Worm (Caenorhabditis elegans) whole organism, late embryonic: ENCODE results near the gene K07F5.6.

Source experiments
- C08G9.2 ChIP-seq: sonication (generic microtip); optimal IDR thresholded peaks from 2 replicates; lab custom pipeline; 2016; ENCODE audit warnings: mild to moderate bottlenecking, missing genetic modification characterization, moderate library complexity, missing compliant biosample characterization
- C38D4.7 ChIP-seq: fragments of 200-800 bp; sonication (Bioruptor generic); optimal IDR thresholded peaks from 2 replicates; lab custom pipeline; 2018; ENCODE audit warnings: mild to moderate bottlenecking, missing genetic modification characterization, moderate library complexity, missing compliant biosample characterization
- K02D7.2 ChIP-seq: sonication (generic microtip); optimal IDR thresholded peaks from 2 replicates; lab custom pipeline; 2017; ENCODE audit warnings: mild to moderate bottlenecking, missing genetic modification characterization, missing compliant biosample characterization
- ahr-1 ChIP-seq: sonication (generic microtip); optimal IDR thresholded peaks from 2 replicates; lab custom pipeline; 2016; ENCODE audit warnings: missing genetic modification characterization, missing compliant biosample characterization
- ama-1 ChIP-seq: fragments of 150-350 bp; optimal IDR thresholded peaks from 2 replicates; lab custom pipeline; 2014
- ceh-22 ChIP-seq: sonication (generic microtip); optimal IDR thresholded peaks from 2 replicates; lab custom pipeline; 2017; ENCODE audit warnings: missing biosample characterization, missing genetic modification characterization
- ceh-30 ChIP-seq: fragments of 150-350 bp; optimal IDR thresholded peaks from 2 replicates; lab custom pipeline; 2014; ENCODE audit warnings: missing biosample characterization, missing genetic modification characterization
- ceh-34 ChIP-seq: sonication (generic microtip); optimal IDR thresholded peaks from 2 replicates; lab custom pipeline; 2016; ENCODE audit warnings: mild to moderate bottlenecking, missing genetic modification characterization, missing compliant biosample characterization
- ceh-45 ChIP-seq: fragments of 200-800 bp; sonication (Bioruptor generic); IDR thresholded peaks from 2 replicates; pipeline ENCODE4 v1.3.6; 2022; ENCODE audit warnings: missing genetic modification reagents, missing genetic modification characterization, missing compliant biosample characterization
- ceh-6 ChIP-seq: fragments of 200-800 bp; sonication (Bioruptor generic); optimal IDR thresholded peaks from 2 replicates; lab custom pipeline; 2018; ENCODE audit warnings: mild to moderate bottlenecking, missing genetic modification characterization, missing compliant biosample characterization
- dmd-4 ChIP-seq: sonication (generic microtip); optimal IDR thresholded peaks from 2 replicates; lab custom pipeline; 2016; ENCODE audit warnings: borderline replicate concordance, missing genetic modification characterization, missing compliant biosample characterization
- fax-1 ChIP-seq: sonication (generic microtip); optimal IDR thresholded peaks from 2 replicates; lab custom pipeline; 2016; ENCODE audit warnings: missing genotype, missing genetic modification characterization, missing compliant biosample characterization
- fkh-6 ChIP-seq: sonication (generic microtip); optimal IDR thresholded peaks from 2 replicates; lab custom pipeline; 2016; ENCODE audit warnings: missing genetic modification characterization, missing compliant biosample characterization
- gmeb-2 ChIP-seq: sonication (generic microtip); optimal IDR thresholded peaks from 2 replicates; lab custom pipeline; 2016; ENCODE audit warnings: missing genetic modification characterization, inconsistent platforms, missing compliant biosample characterization
- hlh-30 ChIP-seq: sonication (generic microtip); optimal IDR thresholded peaks from 2 replicates; lab custom pipeline; 2017; ENCODE audit warnings: antibody characterized with exemption, missing genetic modification characterization, missing compliant biosample characterization; ENCODE audit not compliant: insufficient read depth
- hlh-8 ChIP-seq: sonication (generic microtip); optimal IDR thresholded peaks from 2 replicates; lab custom pipeline; 2016; ENCODE audit warnings: missing genotype, missing genetic modification characterization, missing compliant biosample characterization
- lim-6 ChIP-seq: sonication (generic microtip); optimal IDR thresholded peaks from 2 replicates; lab custom pipeline; 2016; ENCODE audit warnings: missing genetic modification characterization, missing compliant biosample characterization
- madf-2 ChIP-seq: sonication (generic microtip); optimal IDR thresholded peaks from 2 replicates; lab custom pipeline; 2017; ENCODE audit warnings: missing genetic modification characterization, missing compliant biosample characterization
- nfya-1 ChIP-seq: sonication (generic microtip); optimal IDR thresholded peaks from 2 replicates; lab custom pipeline; 2017; ENCODE audit warnings: missing genetic modification characterization, mild to moderate bottlenecking, missing compliant biosample characterization, antibody characterized with exemption, moderate library complexity
- nhr-11 ChIP-seq: fragments of 150-350 bp; optimal IDR thresholded peaks from 2 replicates; lab custom pipeline; 2014; ENCODE audit warnings: missing biosample characterization, missing genetic modification characterization
- nhr-232 ChIP-seq: sonication (generic microtip); optimal IDR thresholded peaks from 2 replicates; lab custom pipeline; 2016; ENCODE audit warnings: missing genetic modification characterization, missing compliant biosample characterization
- pag-3 ChIP-seq: sonication (generic microtip); optimal IDR thresholded peaks from 2 replicates; lab custom pipeline; 2016; ENCODE audit warnings: missing compliant biosample characterization, missing genetic modification characterization, borderline replicate concordance
- pat-9 ChIP-seq: fragments of 200-800 bp; sonication (Bioruptor generic); optimal IDR thresholded peaks from 2 replicates; lab custom pipeline; 2018; ENCODE audit warnings: mild to moderate bottlenecking, missing genetic modification characterization, moderate library complexity, missing compliant biosample characterization
- pha-2 ChIP-seq: sonication (generic microtip); optimal IDR thresholded peaks from 2 replicates; lab custom pipeline; 2017; ENCODE audit warnings: mild to moderate bottlenecking, missing genetic modification characterization, missing compliant biosample characterization
- pqm-1 ChIP-seq: sonication (generic microtip); optimal IDR thresholded peaks from 2 replicates; lab custom pipeline; 2016; ENCODE audit warnings: missing genetic modification characterization, missing compliant biosample characterization
- pros-1 ChIP-seq: fragments of 150-350 bp; optimal IDR thresholded peaks from 2 replicates; lab custom pipeline; 2014; ENCODE audit warnings: missing biosample characterization, missing genetic modification reagents, missing genetic modification characterization
- sdc-2 ChIP-seq: sonication (generic microtip); optimal IDR thresholded peaks from 2 replicates; lab custom pipeline; 2016; ENCODE audit warnings: missing genotype, missing genetic modification characterization, missing compliant biosample characterization
- tbx-2 ChIP-seq: sonication (generic microtip); optimal IDR thresholded peaks from 2 replicates; lab custom pipeline; 2016; ENCODE audit warnings: missing genetic modification characterization, missing compliant biosample characterization
- tbx-7 ChIP-seq: sonication (generic microtip); optimal IDR thresholded peaks from 2 replicates; lab custom pipeline; 2016; ENCODE audit warnings: missing genotype, missing genetic modification characterization, missing compliant biosample characterization
- unc-55 ChIP-seq: sonication (generic microtip); optimal IDR thresholded peaks from 2 replicates; lab custom pipeline; 2017; ENCODE audit warnings: missing biosample characterization, missing genetic modification reagents, missing genetic modification characterization
- unc-86 ChIP-seq: sonication (generic microtip); optimal IDR thresholded peaks from 2 replicates; lab custom pipeline; 2016; ENCODE audit warnings: missing genetic modification characterization, missing compliant biosample characterization
- ztf-16 ChIP-seq: sonication (generic microtip); optimal IDR thresholded peaks from 2 replicates; lab custom pipeline; 2017; ENCODE audit warnings: missing genetic modification characterization, missing compliant biosample characterization

Gene K07F5.6

ce11 chrIV:9836317-9836716 lies 10.2 kb downstream of the K07F5.6 start, which contains the start of gene msp-81:
TSS of gene msp-81 (minus strand) at chrIV:9836417.
- TF ChIP-seq unc-86 (tag; lab: Kevin White, UChicago) (no peak), gmeb-2 (tag; lab: Kevin White, UChicago) (no peak), ceh-22 (tag; lab: Kevin White, UChicago) (no peak), ahr-1 (tag; lab: Kevin White, UChicago) (no peak), hlh-8 (tag; lab: Kevin White, UChicago) (no peak), hlh-30 (tag; lab: Kevin White, UChicago) (no peak), dmd-4 (tag; lab: Kevin White, UChicago) (no peak)

- no peak for TF ChIP-seq ceh-34 (tag; lab: Kevin White, UChicago)
- TF ChIP-seq ztf-16 (tag; lab: Kevin White, UChicago), result no peak
Observed at ce11 chrIV:9833337-9833736, 13.1 kb downstream of the K07F5.6 start.

- TF ChIP-seq lim-6 (tag; lab: Kevin White, UChicago) (no peak), tbx-2 (tag; lab: Kevin White, UChicago) (no peak), ceh-6 (no peak), pat-9 (tag; lab: Kevin White, UChicago) (no peak), C08G9.2 (tag; lab: Kevin White, UChicago) (no peak), ceh-45 (GFP tag; lab: Robert Waterston, UW) (no peak), K02D7.2 (no peak)
- TF ChIP-seq, all 69 proteins: peak for 0
Observed at ce11 chrIV:9832586-9832985, 13.9 kb downstream of the K07F5.6 start, which contains the start of gene kin-21. TSS of gene kin-21 (plus strand) at chrIV:9832886.

ce11 chrIV:9825196-9825744 lies 21.2 kb downstream of the K07F5.6 start, which contains the start of gene mtr-4:
TSS of gene mtr-4 (plus strand) at chrIV:9825694.
- TF ChIP-seq tbx-7 (tag; lab: Kevin White, UChicago), result no peak
- no peak for TF ChIP-seq nfya-1 (tag; lab: Kevin White, UChicago)
- no peak for TF ChIP-seq gmeb-2 (tag; lab: Kevin White, UChicago)
- no peak for TF ChIP-seq fkh-6 (tag; lab: Kevin White, UChicago)
- TF ChIP-seq nhr-11 (tag; lab: Kevin White, UChicago), result no peak
- TF ChIP-seq C08G9.2 (tag; lab: Kevin White, UChicago), result no peak
- no peak for TF ChIP-seq sdc-2

ce11 chrIV:9824480-9824879 lies 22.0 kb downstream of the K07F5.6 start, which contains the start of gene catp-6:
TSS of gene catp-6 (minus strand) at chrIV:9824580.
- TF ChIP-seq ceh-45 (GFP tag; lab: Robert Waterston, UW) (no peak), C38D4.7 (GFP tag; lab: Kevin White, UChicago) (no peak)

DNA sequence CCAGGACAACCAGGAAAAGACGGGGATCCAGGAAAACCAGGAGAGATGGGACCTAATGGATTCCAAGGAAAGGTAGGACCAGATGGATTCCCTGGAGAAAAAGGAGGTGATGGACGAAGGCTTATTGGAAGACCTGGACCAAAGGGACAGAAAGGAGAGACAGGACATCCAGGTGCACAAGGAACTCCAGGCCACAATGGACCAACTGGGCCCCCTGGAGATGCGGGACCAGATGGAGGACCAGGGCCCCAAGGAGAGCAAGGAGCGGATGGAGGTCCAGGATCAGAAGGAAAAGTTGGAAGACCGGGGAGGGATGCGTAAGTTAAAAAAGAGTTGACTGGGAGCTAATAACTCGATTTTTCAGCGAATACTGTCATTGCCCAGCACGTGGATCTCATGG lies 23.9 kb downstream of the K07F5.6 start:
- TF ChIP-seq hlh-8 (tag; lab: Kevin White, UChicago) (no peak), tbx-7 (tag; lab: Kevin White, UChicago) (no peak), pha-2 (no peak), sdc-2 (no peak), C08G9.2 (tag; lab: Kevin White, UChicago) (peak; percentile 9)
- TF ChIP-seq, all 69 proteins: peak for 1

- TF ChIP-seq pag-3 (tag; lab: Kevin White, UChicago) (no peak), nhr-11 (tag; lab: Kevin White, UChicago) (no peak), unc-55 (no peak), unc-86 (tag; lab: Kevin White, UChicago) (no peak), pqm-1 (tag; lab: Kevin White, UChicago) (no peak), pros-1 (no peak), madf-2 (tag; lab: Kevin White, UChicago) (no peak), ahr-1 (tag; lab: Kevin White, UChicago) (no peak), C08G9.2 (tag; lab: Kevin White, UChicago) (no peak), ama-1 (lab: Kevin White, UChicago) (no peak), nhr-232 (tag; lab: Kevin White, UChicago) (no peak), hlh-8 (tag; lab: Kevin White, UChicago) (no peak), fax-1 (tag; lab: Kevin White, UChicago) (no peak), ceh-30 (tag; lab: Kevin White, UChicago) (no peak)
Observed at ce11 chrIV:9821621-9822020, 24.9 kb downstream of the K07F5.6 start, which contains the start of gene col-123. TSS of gene col-123 (plus strand) at chrIV:9821921.
